Fruit fly (Drosophila melanogaster): ENCODE results near the gene CG32425.
A peak's percentile ranks its signal among the peaks of the same experiment; 100 is the strongest.

CG32425 gene

DNA sequence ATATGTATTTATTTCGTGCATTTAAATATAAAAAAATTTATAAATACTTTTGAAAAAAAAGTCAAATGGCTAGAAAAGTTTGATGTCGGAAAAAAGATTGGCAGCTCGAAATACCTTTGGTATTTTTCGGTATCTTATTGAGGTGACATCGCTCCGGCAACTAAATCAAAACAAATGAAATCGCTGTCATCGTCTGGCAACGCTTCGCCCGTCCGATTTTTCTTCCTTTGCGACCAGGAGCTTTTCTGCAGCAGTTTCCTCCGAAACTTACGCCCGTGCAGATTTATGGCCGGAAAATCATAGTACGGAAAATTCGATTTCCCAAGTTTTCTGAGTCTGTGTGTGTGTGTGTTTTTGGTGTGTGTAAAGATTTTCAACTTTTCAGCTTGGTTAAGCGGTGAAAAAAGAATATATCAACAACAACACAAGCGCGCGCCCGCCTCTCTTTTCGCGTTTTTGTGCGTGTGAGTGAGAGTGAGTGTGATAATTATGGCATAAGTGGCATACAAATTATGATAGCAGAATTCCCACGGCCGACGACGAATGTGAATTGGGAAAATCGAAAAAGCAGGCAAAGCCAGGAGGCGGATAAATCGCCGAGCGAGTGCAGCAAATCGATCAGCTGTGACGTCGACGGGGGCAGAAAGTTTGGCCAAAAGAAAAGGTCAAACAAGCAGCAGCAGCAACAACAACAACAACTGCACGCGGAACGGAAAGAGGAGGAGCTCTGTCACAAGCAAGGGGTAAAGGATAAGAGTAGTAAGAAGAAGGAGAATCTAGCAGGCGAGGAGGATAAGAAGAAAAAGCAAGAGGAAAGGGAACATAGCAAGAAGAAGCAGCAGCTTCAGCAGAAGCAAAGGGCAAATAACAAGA is at the start of gene CG32425:
TSS of gene CG32425 (plus strand) at position 200 of the 873 bp plus-strand sequence.
- TF ChIP-seq Pif1A (GFP tag; optimal IDR thresholded peaks at IDR 0.05): no peak
- TF ChIP-seq Snoo (tag; optimal IDR thresholded peaks at IDR 0.05): no peak
- peak; percentile 26 for TF ChIP-seq gl (tag; optimal IDR thresholded peaks at IDR 0.05)
- TF ChIP-seq EcR (GFP tag; optimal IDR thresholded peaks at IDR 0.05): peak; percentile 32
- no peak for TF ChIP-seq CG10348 (GFP tag; IDR thresholded peaks at IDR 0.05)
- 0 out of 2 replicates have a peak, but pooled peaks have one; percentile 19 for TF ChIP-seq Ets98B (GFP tag; IDR thresholded peaks at IDR 0.05)
- no peak for TF ChIP-seq fd96Ca (GFP tag; IDR thresholded peaks at IDR 0.05)
- no peak for TF ChIP-seq CG13204 (GFP tag; optimal IDR thresholded peaks at IDR 0.05)
- no peak for TF ChIP-seq CG34367 (tag; optimal IDR thresholded peaks at IDR 0.05)
- TF ChIP-seq CG4496 (GFP tag; IDR thresholded peaks at IDR 0.05): peak; percentile 61; the same call in 1 of the 3 replicates
- no peak for TF ChIP-seq CG15710 (tag; optimal IDR thresholded peaks at IDR 0.05)
- no peak for TF ChIP-seq rn (GFP tag; IDR thresholded peaks at IDR 0.05)
- TF ChIP-seq CG14655 (GFP tag; optimal IDR thresholded peaks at IDR 0.05): no peak
- no peak for TF ChIP-seq CG12605 (GFP tag; IDR thresholded peaks at IDR 0.05)
- TF ChIP-seq CG32121 (GFP tag; IDR thresholded peaks at IDR 0.05): no peak
- TF ChIP-seq CG17806 (tag; optimal IDR thresholded peaks at IDR 0.05): peak; percentile 1
- no peak for TF ChIP-seq CG8301 (tag; optimal IDR thresholded peaks at IDR 0.05)

DNA sequence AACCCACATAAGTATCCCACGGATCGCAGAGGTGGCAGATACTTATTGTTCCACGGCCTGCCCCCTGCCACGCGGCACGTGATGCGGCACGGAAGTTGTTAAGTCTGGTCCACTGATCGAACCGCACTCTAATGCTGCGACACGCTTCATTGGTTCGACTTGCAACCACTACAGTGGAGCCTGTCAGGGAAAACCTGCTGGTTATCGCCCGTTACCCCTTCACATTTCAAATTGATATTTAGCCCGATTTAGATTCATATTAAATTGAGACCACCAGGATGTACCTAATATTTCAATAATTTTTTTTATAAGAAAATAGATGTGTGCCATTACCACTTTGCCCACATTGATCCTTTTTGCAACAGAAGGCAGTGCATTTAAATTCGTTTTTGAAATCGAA is 49.8 kb upstream of the CG32425 start:
- TF ChIP-seq CG14655 (GFP tag; optimal IDR thresholded peaks at IDR 0.05): peak; percentile 44
- peak; percentile 41; the same call in 1 of the 3 replicates for TF ChIP-seq CG4496 (GFP tag; IDR thresholded peaks at IDR 0.05)
- TF ChIP-seq CG12605 (GFP tag; IDR thresholded peaks at IDR 0.05): no peak
- TF ChIP-seq CG15710 (tag; optimal IDR thresholded peaks at IDR 0.05): no peak
- TF ChIP-seq CG8301 (tag; optimal IDR thresholded peaks at IDR 0.05): peak; percentile 20

DNA sequence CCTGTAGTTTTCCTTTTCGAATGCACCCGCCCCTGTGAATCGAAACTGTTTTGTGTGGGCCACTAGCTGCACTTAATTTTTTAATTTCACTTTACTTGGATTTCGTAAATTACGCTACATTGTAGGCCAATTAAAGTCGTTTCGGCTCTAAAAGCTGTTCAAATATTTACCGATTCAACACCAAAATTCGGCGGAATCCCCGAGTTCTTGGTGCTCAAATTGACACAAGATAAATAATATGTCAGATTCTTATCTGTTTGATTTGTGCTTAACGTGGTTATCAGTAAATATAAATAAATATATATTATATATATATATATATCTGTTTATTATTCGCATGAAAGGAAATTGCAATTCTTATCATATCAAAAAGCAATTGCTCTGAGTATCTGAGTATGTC is 49.2 kb upstream of the CG32425 start:
- TF ChIP-seq CG15710 (tag; optimal IDR thresholded peaks at IDR 0.05): no peak
- TF ChIP-seq CG14655 (GFP tag; optimal IDR thresholded peaks at IDR 0.05): no peak
- no peak for TF ChIP-seq CG8301 (tag; optimal IDR thresholded peaks at IDR 0.05)
- no peak for TF ChIP-seq rn (GFP tag; IDR thresholded peaks at IDR 0.05)
- TF ChIP-seq CG17806 (tag; optimal IDR thresholded peaks at IDR 0.05): no peak
- no peak for TF ChIP-seq CG12605 (GFP tag; IDR thresholded peaks at IDR 0.05)
- TF ChIP-seq Pif1A (GFP tag; optimal IDR thresholded peaks at IDR 0.05): no peak
- TF ChIP-seq CG8159 (tag; optimal IDR thresholded peaks at IDR 0.05): peak; percentile 12
- TF ChIP-seq Snoo (tag; optimal IDR thresholded peaks at IDR 0.05): peak; percentile 54
- no peak for TF ChIP-seq Ets98B (GFP tag; IDR thresholded peaks at IDR 0.05)
- TF ChIP-seq EcR (GFP tag; optimal IDR thresholded peaks at IDR 0.05): no peak
- no peak for TF ChIP-seq CG13204 (GFP tag; optimal IDR thresholded peaks at IDR 0.05)
- no peak for TF ChIP-seq CG34367 (tag; optimal IDR thresholded peaks at IDR 0.05)
- no peak for TF ChIP-seq D1 (tag; optimal IDR thresholded peaks at IDR 0.05)
- peak; percentile 36 for TF ChIP-seq Pif1B (GFP tag; optimal IDR thresholded peaks at IDR 0.05)
- TF ChIP-seq CG9948 (tag; optimal IDR thresholded peaks at IDR 0.05): no peak
- TF ChIP-seq CG10348 (GFP tag; IDR thresholded peaks at IDR 0.05): no peak
- TF ChIP-seq CG4496 (GFP tag; IDR thresholded peaks at IDR 0.05): no peak
- no peak for TF ChIP-seq fd96Ca (GFP tag; IDR thresholded peaks at IDR 0.05)
- TF ChIP-seq gl (tag; optimal IDR thresholded peaks at IDR 0.05): no peak

DNA sequence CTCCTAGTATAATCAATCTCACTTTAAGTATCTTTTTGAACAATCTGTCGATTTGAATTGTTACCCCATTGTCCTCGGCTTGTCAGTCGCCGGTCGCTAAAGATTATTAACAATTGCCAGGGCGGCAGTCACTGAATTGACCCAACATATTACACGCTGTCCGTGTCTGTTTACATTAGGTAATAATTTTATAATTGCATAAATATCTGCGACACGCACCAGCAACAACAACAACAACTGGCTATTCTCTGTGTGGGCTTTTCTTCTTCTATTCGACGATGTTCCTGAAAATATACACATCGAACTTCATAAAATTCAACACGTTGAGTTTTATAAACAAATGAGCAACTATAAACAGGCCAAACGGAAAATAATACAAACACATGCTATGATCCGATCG is 48.4 kb upstream of the CG32425 start:
- TF ChIP-seq CG10348 (GFP tag; IDR thresholded peaks at IDR 0.05): no peak
- no peak for TF ChIP-seq gl (tag; optimal IDR thresholded peaks at IDR 0.05)
- no peak for TF ChIP-seq CG4496 (GFP tag; IDR thresholded peaks at IDR 0.05)
- TF ChIP-seq CG8159 (tag; optimal IDR thresholded peaks at IDR 0.05): no peak
- no peak for TF ChIP-seq CG32121 (GFP tag; IDR thresholded peaks at IDR 0.05)
- no peak for TF ChIP-seq CG17806 (tag; optimal IDR thresholded peaks at IDR 0.05)
- TF ChIP-seq CG9948 (tag; optimal IDR thresholded peaks at IDR 0.05): no peak
- no peak for TF ChIP-seq D1 (tag; optimal IDR thresholded peaks at IDR 0.05)
- TF ChIP-seq Pif1A (GFP tag; optimal IDR thresholded peaks at IDR 0.05): no peak
- TF ChIP-seq CG8301 (tag; optimal IDR thresholded peaks at IDR 0.05): no peak
- TF ChIP-seq fd96Ca (GFP tag; IDR thresholded peaks at IDR 0.05): no peak
- TF ChIP-seq CG34367 (tag; optimal IDR thresholded peaks at IDR 0.05): no peak
- TF ChIP-seq CG14655 (GFP tag; optimal IDR thresholded peaks at IDR 0.05): no peak
- TF ChIP-seq EcR (GFP tag; optimal IDR thresholded peaks at IDR 0.05): no peak
- TF ChIP-seq CG13204 (GFP tag; optimal IDR thresholded peaks at IDR 0.05): no peak
- TF ChIP-seq Pif1B (GFP tag; optimal IDR thresholded peaks at IDR 0.05): no peak
- TF ChIP-seq CG15710 (tag; optimal IDR thresholded peaks at IDR 0.05): no peak
- no peak for TF ChIP-seq Ets98B (GFP tag; IDR thresholded peaks at IDR 0.05)
- no peak for TF ChIP-seq CG12605 (GFP tag; IDR thresholded peaks at IDR 0.05)

DNA sequence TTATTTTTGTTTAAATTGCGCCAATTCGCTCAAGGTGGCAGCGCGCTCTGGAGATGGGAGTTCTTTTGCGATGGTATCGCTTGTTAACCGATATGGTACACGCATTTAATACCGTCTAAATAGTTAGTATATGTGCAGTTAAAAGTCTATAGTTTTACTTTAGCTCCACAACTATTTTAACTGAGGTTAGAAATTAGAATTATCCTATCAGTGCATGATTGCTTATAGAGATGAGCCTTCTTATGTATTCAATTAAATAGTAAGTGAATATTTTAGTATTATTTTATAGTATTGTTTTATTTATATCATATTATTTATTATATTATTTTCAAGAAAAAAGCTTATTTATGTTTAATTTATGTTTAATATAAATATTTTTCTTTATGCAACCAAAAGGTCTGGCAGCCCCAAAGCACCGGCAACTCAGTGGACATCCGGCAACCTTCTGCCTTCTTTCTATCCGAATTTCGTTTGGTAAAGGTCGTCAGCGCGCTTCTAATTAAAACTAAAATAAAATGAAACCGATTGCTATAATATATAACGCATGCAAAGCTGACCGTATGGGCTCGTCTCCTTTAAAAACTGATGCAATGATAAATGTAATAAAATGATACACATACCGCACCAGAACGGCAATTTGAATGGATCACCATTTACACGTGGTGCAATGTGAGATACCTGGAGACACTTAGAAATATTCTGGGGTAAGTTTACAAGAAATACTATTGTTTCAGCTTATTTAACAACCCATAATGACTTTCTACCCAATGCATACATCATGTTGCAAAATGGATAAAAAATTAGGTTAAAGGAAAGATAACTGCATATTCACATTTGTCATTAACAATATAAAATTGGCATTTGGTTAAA is 44.1 kb upstream of the CG32425 start, which contains the start of gene CG5199:
TSS of gene CG5199 (minus strand) at position 52 of the 870 bp plus-strand sequence.
- TF ChIP-seq CG12605 (GFP tag; IDR thresholded peaks at IDR 0.05): no peak
- no peak for TF ChIP-seq CG13204 (GFP tag; optimal IDR thresholded peaks at IDR 0.05)
- TF ChIP-seq CG14655 (GFP tag; optimal IDR thresholded peaks at IDR 0.05): peak; percentile 47
- no peak for TF ChIP-seq D1 (tag; optimal IDR thresholded peaks at IDR 0.05)
- peak; percentile 53 for TF ChIP-seq Snoo (tag; optimal IDR thresholded peaks at IDR 0.05)
- TF ChIP-seq CG8159 (tag; optimal IDR thresholded peaks at IDR 0.05): peak; percentile 64
- TF ChIP-seq gl (tag; optimal IDR thresholded peaks at IDR 0.05): no peak
- peak; percentile 14 for TF ChIP-seq Pif1B (GFP tag; optimal IDR thresholded peaks at IDR 0.05)
- TF ChIP-seq Ets98B (GFP tag; IDR thresholded peaks at IDR 0.05): no peak
- TF ChIP-seq CG4496 (GFP tag; IDR thresholded peaks at IDR 0.05): 0 out of 3 replicates have a peak, but pooled peaks have one; percentile 35
- peak; percentile 59 for TF ChIP-seq CG15710 (tag; optimal IDR thresholded peaks at IDR 0.05)
- no peak for TF ChIP-seq fd96Ca (GFP tag; IDR thresholded peaks at IDR 0.05)
- TF ChIP-seq CG10348 (GFP tag; IDR thresholded peaks at IDR 0.05): no peak
- peak; percentile 29; the same call in 1 of the 2 replicates for TF ChIP-seq CG32121 (GFP tag; IDR thresholded peaks at IDR 0.05)
- TF ChIP-seq rn (GFP tag; IDR thresholded peaks at IDR 0.05): no peak
- peak; percentile 43 for TF ChIP-seq CG9948 (tag; optimal IDR thresholded peaks at IDR 0.05)
